Fruit fly (Drosophila melanogaster): ENCODE results near the gene Tcs5.

DNA sequence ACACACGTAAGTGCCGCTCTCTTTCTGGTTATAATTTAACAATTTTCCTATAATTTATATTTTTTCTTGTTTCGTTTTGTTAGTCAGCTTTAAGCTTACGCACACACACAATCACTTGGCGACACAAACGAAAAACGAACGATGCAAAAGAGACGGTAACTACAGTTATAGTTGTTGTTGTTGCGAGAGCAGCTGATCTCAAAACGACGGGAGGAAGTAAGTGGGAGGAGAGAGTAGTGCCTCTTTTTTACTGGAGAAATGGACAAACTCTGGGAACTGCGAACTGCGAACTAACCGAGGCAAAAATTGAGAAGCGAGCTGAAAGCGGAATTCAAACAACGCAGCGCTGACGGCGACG lies 45.3 kb upstream of the Tcs5 start:
- TF ChIP-seq Jra (GFP tag; optimal IDR thresholded peaks at IDR 0.05) (no peak), brk (GFP tag; optimal IDR thresholded peaks at IDR 0.05) (no peak), jim (GFP tag; optimal IDR thresholded peaks at IDR 0.05) (no peak), psq (GFP tag; optimal IDR thresholded peaks at IDR 0.05) (peak; percentile 85), HLH106 (tag; optimal IDR thresholded peaks at IDR 0.05) (no peak), h (GFP tag; optimal IDR thresholded peaks at IDR 0.05) (no peak), tai (GFP tag; optimal IDR thresholded peaks at IDR 0.05) (no peak), fru (GFP tag; optimal IDR thresholded peaks at IDR 0.05) (no peak), pan (optimal IDR thresholded peaks at IDR 0.05) (no peak), usp (GFP tag; optimal IDR thresholded peaks at IDR 0.05) (no peak), ey (GFP tag; optimal IDR thresholded peaks at IDR 0.05) (no peak)
